Worm (Caenorhabditis elegans): ENCODE results near the gene skat-1.

Gene skat-1

ce11 chrIII:8967639-8968038, 28.9 kb downstream of the skat-1 start, which contains the start of the genes bud-13 and rpap-2:
Gene bud-13, minus strand, starts transcription at chrIII:8967727.
Gene rpap-2, plus strand, starts transcription at chrIII:8967967.
- peak; percentile 53; the same call in 1 of the 2 replicates for TF ChIP-seq tbx-37 (GFP tag; conservative IDR thresholded peaks at IDR 0.05)
- TF ChIP-seq hmg-4 (GFP tag; optimal IDR thresholded peaks at IDR 0.05): no peak

- TF ChIP-seq hmg-4 (GFP tag; optimal IDR thresholded peaks at IDR 0.05): no peak
- no peak for TF ChIP-seq F13C5.2 (tag; optimal IDR thresholded peaks at IDR 0.05)
- TF ChIP-seq ceh-36 (tag; optimal IDR thresholded peaks at IDR 0.05): no peak
- peak; percentile 16 for TF ChIP-seq aly-1 (tag; optimal IDR thresholded peaks at IDR 0.05)
These were observed 31.8 kb downstream of the skat-1 start for ce11 chrIII:8964684-8965283.

- TF ChIP-seq hnd-1 (tag; optimal IDR thresholded peaks at IDR 0.05) (no peak), ets-7 (tag; optimal IDR thresholded peaks at IDR 0.05) (no peak), tbx-11 (GFP tag; IDR thresholded peaks at IDR 0.05) (no peak), tbx-37 (GFP tag; conservative IDR thresholded peaks at IDR 0.05) (no peak), F13C5.2 (tag; optimal IDR thresholded peaks at IDR 0.05) (no peak)
These were observed 34.1 kb downstream of the skat-1 start for ce11 chrIII:8962475-8962874.

ce11 chrIII:8961993-8962392, 34.6 kb downstream of the skat-1 start, which contains the start of gene grl-25:
Gene grl-25, plus strand, starts transcription at chrIII:8962293.
- no peak for TF ChIP-seq aly-1 (tag; optimal IDR thresholded peaks at IDR 0.05)
- no peak for TF ChIP-seq ama-1 (optimal IDR thresholded peaks at IDR 0.05)
- no peak for TF ChIP-seq hmbx-1 (tag; optimal IDR thresholded peaks at IDR 0.05)
- TF ChIP-seq B0310.2 (tag; optimal IDR thresholded peaks at IDR 0.05): no peak
- TF ChIP-seq ceh-36 (tag; optimal IDR thresholded peaks at IDR 0.05): no peak
- TF ChIP-seq sea-1 (GFP tag; conservative IDR thresholded peaks at IDR 0.05): no peak
- no peak for TF ChIP-seq ets-7 (tag; optimal IDR thresholded peaks at IDR 0.05)
- TF ChIP-seq hnd-1 (tag; optimal IDR thresholded peaks at IDR 0.05): no peak
- no peak for TF ChIP-seq scrt-1 (GFP tag; IDR thresholded peaks at IDR 0.05)
- no peak for TF ChIP-seq F13C5.2 (tag; optimal IDR thresholded peaks at IDR 0.05)
- no peak for TF ChIP-seq tbx-11 (GFP tag; IDR thresholded peaks at IDR 0.05)
- no peak for TF ChIP-seq tbx-37 (GFP tag; conservative IDR thresholded peaks at IDR 0.05)

- TF ChIP-seq hmg-4 (GFP tag; optimal IDR thresholded peaks at IDR 0.05) (no peak), scrt-1 (GFP tag; IDR thresholded peaks at IDR 0.05) (no peak), flt-1 (GFP tag; IDR thresholded peaks at IDR 0.05) (no peak), tbx-11 (GFP tag; IDR thresholded peaks at IDR 0.05) (no peak), ceh-13 (GFP tag; optimal IDR thresholded peaks at IDR 0.05) (no peak), tbx-37 (GFP tag; conservative IDR thresholded peaks at IDR 0.05) (no peak), ets-7 (tag; optimal IDR thresholded peaks at IDR 0.05) (no peak), sea-1 (GFP tag; conservative IDR thresholded peaks at IDR 0.05) (no peak), aly-1 (tag; optimal IDR thresholded peaks at IDR 0.05) (no peak), hnd-1 (tag; optimal IDR thresholded peaks at IDR 0.05) (no peak), tra-4 (tag; optimal IDR thresholded peaks at IDR 0.05) (no peak), F13C5.2 (tag; optimal IDR thresholded peaks at IDR 0.05) (no peak), ceh-36 (tag; optimal IDR thresholded peaks at IDR 0.05) (no peak), hmbx-1 (tag; optimal IDR thresholded peaks at IDR 0.05) (no peak), ama-1 (optimal IDR thresholded peaks at IDR 0.05) (no peak), B0310.2 (tag; optimal IDR thresholded peaks at IDR 0.05) (no peak), pes-1 (GFP tag; IDR thresholded peaks at IDR 0.05) (no peak)
These were observed 35.9 kb downstream of the skat-1 start, which contains the start of gene ZK643.6 for ce11 chrIII:8960664-8961063. Gene ZK643.6, minus strand, starts transcription at chrIII:8960764.

ce11 chrIII:8956146-8956646, 40.4 kb downstream of the skat-1 start, which contains the start of the genes ZK643.5 and ZK643.2:
Gene ZK643.5, minus strand, starts transcription at chrIII:8956196.
Gene ZK643.2, plus strand, starts transcription at chrIII:8956540.
- no peak for TF ChIP-seq scrt-1 (GFP tag; IDR thresholded peaks at IDR 0.05)

- TF ChIP-seq hnd-1 (tag; optimal IDR thresholded peaks at IDR 0.05): no peak
- TF ChIP-seq ceh-13 (GFP tag; optimal IDR thresholded peaks at IDR 0.05): no peak
These were observed 41.0 kb downstream of the skat-1 start for ce11 chrIII:8955536-8955935.

ce11 chrIII:8949147-8949546, 47.4 kb downstream of the skat-1 start:
- TF ChIP-seq ceh-36 (tag; optimal IDR thresholded peaks at IDR 0.05) (no peak), tra-4 (tag; optimal IDR thresholded peaks at IDR 0.05) (no peak), pes-1 (GFP tag; IDR thresholded peaks at IDR 0.05) (no peak), hmg-4 (GFP tag; optimal IDR thresholded peaks at IDR 0.05) (no peak), ama-1 (optimal IDR thresholded peaks at IDR 0.05) (no peak), tbx-11 (GFP tag; IDR thresholded peaks at IDR 0.05) (no peak)

ce11 chrIII:8946285-8946684, 50.3 kb downstream of the skat-1 start:
- no peak for TF ChIP-seq hmg-4 (GFP tag; optimal IDR thresholded peaks at IDR 0.05)
- TF ChIP-seq F13C5.2 (tag; optimal IDR thresholded peaks at IDR 0.05): no peak
- no peak for TF ChIP-seq hmbx-1 (tag; optimal IDR thresholded peaks at IDR 0.05)
- TF ChIP-seq ceh-36 (tag; optimal IDR thresholded peaks at IDR 0.05): no peak
- TF ChIP-seq ets-7 (tag; optimal IDR thresholded peaks at IDR 0.05): no peak
- TF ChIP-seq hnd-1 (tag; optimal IDR thresholded peaks at IDR 0.05): no peak
- no peak for TF ChIP-seq tra-4 (tag; optimal IDR thresholded peaks at IDR 0.05)
- no peak for TF ChIP-seq sea-1 (GFP tag; conservative IDR thresholded peaks at IDR 0.05)
- TF ChIP-seq aly-1 (tag; optimal IDR thresholded peaks at IDR 0.05): no peak
- no peak for TF ChIP-seq flt-1 (GFP tag; IDR thresholded peaks at IDR 0.05)
- no peak for TF ChIP-seq pes-1 (GFP tag; IDR thresholded peaks at IDR 0.05)
- no peak for TF ChIP-seq B0310.2 (tag; optimal IDR thresholded peaks at IDR 0.05)

Data from whole organism, early embryonic.